ENCODE assay signal across 2 fruit fly cellular contexts in genomic region chr3L:16417024-16417423, dm6.
A peak's percentile ranks its signal among the peaks of the same experiment; 100 is the strongest.
TF ChIP-seq lines count a peak whose summit lies in the region.

Gene GluRS-m, minus strand, starts transcription at chr3L:16417177.

- TF ChIP-seq CTCF in whole organism, embryonic (GFP tag; optimal IDR thresholded peaks at IDR 0.05; lab: Kevin White, UChicago): no peak

TF ChIP-seq in whole organism, adult, 20 proteins besides CTCF, POLR2A, EP300 and RAD21:
- TF ChIP-seq Mnt (GFP tag; optimal IDR thresholded peaks at IDR 0.05; lab: Kevin White, UChicago) (no peak), toe (GFP tag; optimal IDR thresholded peaks at IDR 0.05; lab: Kevin White, UChicago) (no peak), CG12768 (GFP tag; optimal IDR thresholded peaks at IDR 0.05; lab: Kevin White, UChicago) (no peak), kay (GFP tag; lab: Kevin White, UChicago; ENCODE audit: borderline replicate concordance) (peak; percentile 71), Clk (GFP tag; optimal IDR thresholded peaks at IDR 0.05; lab: Kevin White, UChicago) (no peak), cnc (optimal IDR thresholded peaks at IDR 0.05; lab: Kevin White, UChicago) (no peak), pad (GFP tag; optimal IDR thresholded peaks at IDR 0.05; lab: Kevin White, UChicago) (no peak)

TF ChIP-seq in whole organism, embryonic, 481 proteins besides CTCF, POLR2A, EP300 and RAD21:
- TF ChIP-seq CG12071 (GFP tag; optimal IDR thresholded peaks at IDR 0.05; lab: Kevin White, UChicago): no peak
- no peak for TF ChIP-seq Sox102F (GFP tag; optimal IDR thresholded peaks at IDR 0.05; lab: Kevin White, UChicago)
- no peak for TF ChIP-seq CG11695 (GFP tag; IDR thresholded peaks at IDR 0.05; lab: Robert Waterston, UW)
- no peak for TF ChIP-seq MTF-1 (GFP tag; optimal IDR thresholded peaks at IDR 0.05; lab: Kevin White, UChicago; ENCODE audit: borderline replicate concordance)
- TF ChIP-seq CG2202 (tag; optimal IDR thresholded peaks at IDR 0.05; lab: Kevin White, UChicago): no peak
- TF ChIP-seq crp (GFP tag; optimal IDR thresholded peaks at IDR 0.05; lab: Kevin White, UChicago): peak; percentile 15 to 82
- no peak for TF ChIP-seq CrebB (tag; optimal IDR thresholded peaks at IDR 0.05; lab: Kevin White, UChicago)
- no peak for TF ChIP-seq Stat92E (GFP tag; optimal IDR thresholded peaks at IDR 0.05; lab: Kevin White, UChicago)
- no peak for TF ChIP-seq Camta (GFP tag; optimal IDR thresholded peaks at IDR 0.05; lab: Kevin White, UChicago)
- TF ChIP-seq Hr51 (GFP tag; optimal IDR thresholded peaks at IDR 0.05; lab: Kevin White, UChicago): no peak
- TF ChIP-seq Gug (GFP tag; IDR thresholded peaks at IDR 0.05; lab: Robert Waterston, UW): no peak
- TF ChIP-seq CG7372 (GFP tag; IDR thresholded peaks at IDR 0.05; lab: Robert Waterston, UW): no peak
- peak; percentile 24; the same call in 1 of the 3 replicates for TF ChIP-seq CG34224 (GFP tag; IDR thresholded peaks at IDR 0.05; lab: Robert Waterston, UW; ENCODE audit: partially characterized antibody)
- TF ChIP-seq Xrp1 (GFP tag; IDR thresholded peaks at IDR 0.05; lab: Robert Waterston, UW): no peak
- no peak for TF ChIP-seq Bdp1 (GFP tag; optimal IDR thresholded peaks at IDR 0.05; lab: Kevin White, UChicago)
- no peak for TF ChIP-seq Ets65A (GFP tag; lab: Kevin White, UChicago)
- no peak for TF ChIP-seq zf30C (GFP tag; optimal IDR thresholded peaks at IDR 0.05; lab: Kevin White, UChicago)
- peak; percentile 5 for TF ChIP-seq Med (GFP tag; lab: Kevin White, UChicago)
- no peak for TF ChIP-seq ems (GFP tag; optimal IDR thresholded peaks at IDR 0.05; lab: Kevin White, UChicago)
- no peak for TF ChIP-seq tx (GFP tag; optimal IDR thresholded peaks at IDR 0.05; lab: Kevin White, UChicago)
- peak; percentile 25 for TF ChIP-seq nerfin-1 (tag; optimal IDR thresholded peaks at IDR 0.05; lab: Kevin White, UChicago)
- TF ChIP-seq CG34422 (GFP tag; IDR thresholded peaks at IDR 0.05; lab: Robert Waterston, UW): peak; percentile 49; the same call in 1 of the 3 replicates
- no peak for TF ChIP-seq ttk (GFP tag; IDR thresholded peaks at IDR 0.05; lab: Robert Waterston, UW)
- no peak for TF ChIP-seq eyg (GFP tag; optimal IDR thresholded peaks at IDR 0.05; lab: Kevin White, UChicago)
- TF ChIP-seq Rx (GFP tag; IDR thresholded peaks at IDR 0.05; lab: Robert Waterston, UW): no peak
- no peak for TF ChIP-seq nom (GFP tag; optimal IDR thresholded peaks at IDR 0.05; lab: Kevin White, UChicago)
- TF ChIP-seq nerfin-2 (GFP tag; IDR thresholded peaks at IDR 0.05; lab: Robert Waterston, UW; ENCODE audit: partially characterized antibody): no peak
- no peak for TF ChIP-seq CG5953 (GFP tag; IDR thresholded peaks at IDR 0.05; lab: Robert Waterston, UW)
- TF ChIP-seq sens (GFP tag; lab: Kevin White, UChicago): peak; percentile 15
- TF ChIP-seq MBD-R2 (GFP tag; IDR thresholded peaks at IDR 0.05; lab: Robert Waterston, UW): peak; percentile 60; the same call in 1 of the 2 replicates
- no peak for TF ChIP-seq maf-S (GFP tag; optimal IDR thresholded peaks at IDR 0.05; lab: Kevin White, UChicago)
- peak; percentile 7 for TF ChIP-seq kni (GFP tag; optimal IDR thresholded peaks at IDR 0.05; lab: Kevin White, UChicago)
- no peak for TF ChIP-seq Sry-δ (GFP tag; optimal IDR thresholded peaks at IDR 0.05; lab: Kevin White, UChicago)
- TF ChIP-seq sob (GFP tag; IDR thresholded peaks at IDR 0.05; lab: Robert Waterston, UW): no peak
- no peak for TF ChIP-seq hkb (optimal IDR thresholded peaks at IDR 0.05; lab: Kevin White, UChicago)
- no peak for TF ChIP-seq hkb (GFP tag; IDR thresholded peaks at IDR 0.05; lab: Robert Waterston, UW)
- TF ChIP-seq pb (GFP tag; optimal IDR thresholded peaks at IDR 0.05; lab: Kevin White, UChicago): no peak
- no peak for TF ChIP-seq CG1233 (GFP tag; optimal IDR thresholded peaks at IDR 0.05; lab: Kevin White, UChicago)
- peak in 1 of 2 experiments; percentile 92 for TF ChIP-seq insv (GFP tag; optimal IDR thresholded peaks at IDR 0.05; lab: Kevin White, UChicago)
- no peak for TF ChIP-seq CG13424 (tag; optimal IDR thresholded peaks at IDR 0.05; lab: Kevin White, UChicago)
- no peak for TF ChIP-seq CG15514 (GFP tag; optimal IDR thresholded peaks at IDR 0.05; lab: Kevin White, UChicago)
- no peak for TF ChIP-seq CG10654 (GFP tag; optimal IDR thresholded peaks at IDR 0.05; lab: Kevin White, UChicago)
- TF ChIP-seq CG18011 (GFP tag; optimal IDR thresholded peaks at IDR 0.05; lab: Kevin White, UChicago): no peak
- no peak for TF ChIP-seq gsb (GFP tag; IDR thresholded peaks at IDR 0.05; lab: Robert Waterston, UW)
- no peak for TF ChIP-seq CG16779 (GFP tag; IDR thresholded peaks at IDR 0.05; lab: Robert Waterston, UW)
- no peak for TF ChIP-seq CG11093 (GFP tag; IDR thresholded peaks at IDR 0.05; lab: Robert Waterston, UW)
- TF ChIP-seq CG12942 (GFP tag; optimal IDR thresholded peaks at IDR 0.05; lab: Kevin White, UChicago): no peak
- no peak for TF ChIP-seq fru (optimal IDR thresholded peaks at IDR 0.05; lab: Kevin White, UChicago)

Comparison
In these comparisons a context has a peak if more than half of its experiments do, and no peak if none do; other contexts are left out.
1. Of the 1 proteins assayed by ChIP-seq in both whole organism, embryonic and whole organism, adult: peak only in whole organism, embryonic: none; only in whole organism, adult: kay; in both: none; in neither: 0.